Fruit fly (Drosophila melanogaster) whole organism, embryonic: ENCODE measurements around the gene velo.

Source experiments
- Atf-2 ChIP-seq: fragments of 200-800 bp; sonication (Bioruptor generic); optimal IDR thresholded peaks from 2 replicates; lab custom pipeline; 2016; ENCODE audit warnings: missing biosample characterization, missing genetic modification characterization
- Atf3 ChIP-seq: fragments of 200-800 bp; sonication (Bioruptor generic); optimal IDR thresholded peaks from 3 replicates; lab custom pipeline; 2016; ENCODE audit warnings: missing biosample characterization, missing genetic modification characterization
- Awh ChIP-seq: fragments of 200-800 bp; sonication (Bioruptor generic); IDR thresholded peaks from 2 replicates; pipeline ENCODE4, ENCODE4 v1.3.6; 2022; ENCODE audit warnings: missing biosample characterization, missing genetic modification characterization
- BEAF-32 ChIP-seq: fragments of 200-800 bp; sonication (Bioruptor generic); optimal IDR thresholded peaks from 3 replicates; lab custom pipeline; 2017; ENCODE audit warnings: missing biosample characterization, missing genetic modification characterization, mild to moderate bottlenecking, moderate library complexity, missing genetic modification reagents
- CG10147 ChIP-seq: fragments of 200-800 bp; sonication (Bioruptor generic); optimal IDR thresholded peaks from 2 replicates; lab custom pipeline; 2019; ENCODE audit warnings: missing biosample characterization, mild to moderate bottlenecking, missing genetic modification characterization, moderate library complexity
- CG10321 ChIP-seq: fragments of 200-800 bp; sonication (Bioruptor generic); IDR thresholded peaks from 2 replicates; pipeline ENCODE4 v1.3.6; 2022; ENCODE audit warnings: missing biosample characterization, missing genetic modification characterization
- CG10366 ChIP-seq: fragments of 200-800 bp; sonication (Bioruptor generic); IDR thresholded peaks from 2 replicates; pipeline ENCODE4 v1.3.6; 2022; ENCODE audit warnings: missing biosample characterization, missing genetic modification characterization
- CG11723 ChIP-seq: fragments of 200-800 bp; sonication (Bioruptor generic); optimal IDR thresholded peaks from 2 replicates; lab custom pipeline; 2017; ENCODE audit warnings: missing biosample characterization, mild to moderate bottlenecking, missing genetic modification characterization
- CG12155 ChIP-seq: fragments of 200-800 bp; sonication (Bioruptor generic); optimal IDR thresholded peaks from 3 replicates; lab custom pipeline; 2016; ENCODE audit warnings: missing biosample characterization, missing genetic modification characterization
- CG12744 ChIP-seq: fragments of 200-800 bp; sonication (Bioruptor generic); optimal IDR thresholded peaks from 2 replicates; lab custom pipeline; 2016; ENCODE audit warnings: missing biosample characterization, missing genetic modification characterization
- CG14050 ChIP-seq: fragments of 200-800 bp; sonication (Bioruptor generic); IDR thresholded peaks from 3 replicates; pipeline ENCODE4 v1.3.6; 2022; ENCODE audit warnings: missing biosample characterization, missing genetic modification characterization
- CG14860 ChIP-seq: fragments of 200-800 bp; sonication (Bioruptor generic); IDR thresholded peaks from 3 replicates; pipeline ENCODE4 v1.3.6; 2022; ENCODE audit warnings: missing biosample characterization, missing genetic modification characterization; ENCODE audit not compliant: partially characterized antibody
- CG1529 ChIP-seq: fragments of 200-800 bp; sonication (Bioruptor generic); optimal IDR thresholded peaks from 3 replicates; lab custom pipeline; 2018; ENCODE audit warnings: missing biosample characterization, missing genetic modification characterization
- CG17829 ChIP-seq: fragments of 200-800 bp; optimal IDR thresholded peaks from 2 replicates; lab custom pipeline; 2019; ENCODE audit warnings: missing biosample characterization, mild to moderate bottlenecking, missing genetic modification characterization, moderate library complexity
- CG1792 ChIP-seq: fragments of 200-800 bp; sonication (Bioruptor generic); optimal IDR thresholded peaks from 2 replicates; lab custom pipeline; 2016; ENCODE audit warnings: missing biosample characterization, missing genetic modification characterization
- CG31224 ChIP-seq: fragments of 200-800 bp; sonication (Bioruptor generic); IDR thresholded peaks from 2 replicates; pipeline ENCODE4 v1.3.6; 2022; ENCODE audit warnings: missing biosample characterization, missing genetic modification characterization
- CG3726 ChIP-seq: fragments of 200-800 bp; sonication (Bioruptor generic); IDR thresholded peaks from 3 replicates; pipeline ENCODE4, ENCODE4 v1.3.6; 2022; ENCODE audit warnings: missing biosample characterization, missing genetic modification characterization
- CG3995 ChIP-seq: fragments of 200-800 bp; sonication (Bioruptor generic); optimal IDR thresholded peaks from 3 replicates; lab custom pipeline; 2016; ENCODE audit warnings: missing biosample characterization, missing genetic modification characterization
- CG4617 ChIP-seq: fragments of 200-800 bp; sonication (Bioruptor generic); optimal IDR thresholded peaks from 3 replicates; lab custom pipeline; 2016; ENCODE audit warnings: missing biosample characterization, missing genetic modification characterization, borderline replicate concordance
- CG5245 ChIP-seq: fragments of 200-800 bp; sonication (Bioruptor generic); optimal IDR thresholded peaks from 3 replicates; lab custom pipeline; 2016; ENCODE audit warnings: missing biosample characterization, missing genetic modification characterization
- CG6175 ChIP-seq: fragments of 200-800 bp; sonication (Bioruptor generic); IDR thresholded peaks from 3 replicates; pipeline ENCODE4 v1.3.6; 2022; ENCODE audit warnings: missing biosample characterization, missing genetic modification characterization
- CG8281 ChIP-seq: fragments of 200-800 bp; sonication (Bioruptor generic); optimal IDR thresholded peaks from 2 replicates; lab custom pipeline; 2018; ENCODE audit warnings: missing biosample characterization, mild to moderate bottlenecking, missing genetic modification characterization, moderate library complexity
- CG8478 ChIP-seq: fragments of >200 bp; optimal IDR thresholded peaks from 2 replicates; lab custom pipeline; 2018
- Drgx ChIP-seq: fragments of 200-800 bp; sonication (Bioruptor generic); IDR thresholded peaks from 2 replicates; pipeline ENCODE4 v1.3.6; 2022; ENCODE audit warnings: missing biosample characterization, missing genetic modification characterization
- Fer2 ChIP-seq: fragments of 200-800 bp; sonication (Bioruptor generic); optimal IDR thresholded peaks from 2 replicates; lab custom pipeline; 2018; ENCODE audit warnings: missing biosample characterization, mild to moderate bottlenecking, missing genetic modification characterization, moderate library complexity
- H2.0 ChIP-seq: fragments of 200-800 bp; sonication (Bioruptor generic); IDR thresholded peaks from 2 replicates; pipeline ENCODE4 v1.3.6; 2022; ENCODE audit warnings: missing biosample characterization, missing genetic modification characterization
- HLH4C ChIP-seq: fragments of 200-800 bp; sonication (Bioruptor generic); IDR thresholded peaks from 3 replicates; pipeline ENCODE4 v1.3.6; 2022; ENCODE audit warnings: missing biosample characterization, missing genetic modification characterization; ENCODE audit not compliant: partially characterized antibody
- HLHmδ ChIP-seq: fragments of 200-800 bp; sonication (Bioruptor generic); optimal IDR thresholded peaks from 2 replicates; lab custom pipeline; 2018; ENCODE audit warnings: missing biosample characterization, mild to moderate bottlenecking, missing genetic modification characterization, moderate library complexity
- HmgZ ChIP-seq: fragments of 200-800 bp; sonication (Bioruptor generic); optimal IDR thresholded peaks from 2 replicates; lab custom pipeline; 2018; ENCODE audit warnings: missing biosample characterization, mild to moderate bottlenecking, missing genetic modification characterization
- Hmr ChIP-seq: fragments of 200-800 bp; sonication (Bioruptor generic); optimal IDR thresholded peaks from 3 replicates; lab custom pipeline; 2017; ENCODE audit warnings: mild to moderate bottlenecking, missing biosample characterization, missing genetic modification reagents, missing genetic modification characterization
- MBD-R2 ChIP-seq: fragments of 200-800 bp; sonication (Bioruptor generic); IDR thresholded peaks from 2 replicates; pipeline ENCODE4 v1.3.6; 2022; ENCODE audit warnings: missing biosample characterization, missing genetic modification characterization
- Stat92E ChIP-seq, 3 experiments: fragments of >200 bp in 2 of 3; fragments of 200-800 bp in 1 of 3; sonication (Bioruptor generic) in 1 of 3; optimal IDR thresholded peaks; 2 replicates each; lab custom pipeline; 2017 to 2019; ENCODE audit warnings: missing biosample characterization in 3 of 3, missing genetic modification characterization in 3 of 3, mild to moderate bottlenecking in 1 of 3, moderate library complexity in 1 of 3
- az2 ChIP-seq: fragments of 200-800 bp; sonication (Bioruptor generic); optimal IDR thresholded peaks from 3 replicates; lab custom pipeline; 2016; ENCODE audit warnings: missing biosample characterization, missing genetic modification characterization
- bowl ChIP-seq: fragments of 200-800 bp; sonication (Bioruptor generic); IDR thresholded peaks from 2 replicates; pipeline ENCODE4 v1.3.6; 2022; ENCODE audit warnings: missing biosample characterization, missing genetic modification characterization
- disco-r ChIP-seq: fragments of 200-800 bp; sonication (Bioruptor generic); optimal IDR thresholded peaks from 2 replicates; lab custom pipeline; 2016; ENCODE audit warnings: missing biosample characterization, missing genetic modification characterization
- dmrt99B ChIP-seq: fragments of 200-800 bp; sonication (Bioruptor generic); optimal IDR thresholded peaks from 2 replicates; lab custom pipeline; 2018; ENCODE audit warnings: missing biosample characterization, mild to moderate bottlenecking, missing genetic modification characterization, moderate library complexity
- fd64A ChIP-seq: fragments of 200-800 bp; sonication (Bioruptor generic); optimal IDR thresholded peaks from 3 replicates; lab custom pipeline; 2018; ENCODE audit warnings: missing biosample characterization, mild to moderate bottlenecking, missing genetic modification characterization
- fd96Cb ChIP-seq: fragments of 200-800 bp; sonication (Bioruptor generic); optimal IDR thresholded peaks from 2 replicates; lab custom pipeline; 2018; ENCODE audit warnings: missing biosample characterization, mild to moderate bottlenecking, missing genetic modification characterization, moderate library complexity
- ftz-f1 ChIP-seq: fragments of 200-800 bp; sonication (Bioruptor generic); optimal IDR thresholded peaks from 2 replicates; lab custom pipeline; 2016; ENCODE audit warnings: missing biosample characterization, missing genetic modification characterization
- gce ChIP-seq: fragments of 200-800 bp; sonication (Bioruptor generic); IDR thresholded peaks from 3 replicates; pipeline ENCODE4 v1.3.6; 2022; ENCODE audit warnings: missing biosample characterization, missing genetic modification characterization
- gcm2 ChIP-seq: fragments of 200-800 bp; sonication (Bioruptor generic); optimal IDR thresholded peaks from 2 replicates; lab custom pipeline; 2016; ENCODE audit warnings: missing biosample characterization, missing genetic modification characterization
- gem ChIP-seq: fragments of 200-800 bp; sonication (Bioruptor generic); optimal IDR thresholded peaks from 2 replicates; lab custom pipeline; 2019; ENCODE audit warnings: missing biosample characterization, mild to moderate bottlenecking, missing genetic modification characterization, moderate library complexity
- inv ChIP-seq: fragments of 200-800 bp; sonication (Bioruptor generic); IDR thresholded peaks from 2 replicates; pipeline ENCODE4 v1.3.6; 2022; ENCODE audit warnings: missing biosample characterization, missing genetic modification characterization; ENCODE audit not compliant: partially characterized antibody
- ken ChIP-seq: fragments of 200-800 bp; sonication (Bioruptor generic); IDR thresholded peaks from 3 replicates; pipeline ENCODE4 v1.3.6; 2022; ENCODE audit warnings: missing biosample characterization, missing genetic modification characterization
- nerfin-2 ChIP-seq: fragments of 200-800 bp; sonication (Bioruptor generic); IDR thresholded peaks from 2 replicates; pipeline ENCODE4 v1.3.6; 2022; ENCODE audit warnings: missing biosample characterization, missing genetic modification characterization; ENCODE audit not compliant: partially characterized antibody
- nmo ChIP-seq: fragments of 200-800 bp; sonication (Bioruptor generic); optimal IDR thresholded peaks from 2 replicates; lab custom pipeline; 2018; ENCODE audit warnings: missing biosample characterization, mild to moderate bottlenecking, missing genetic modification characterization, moderate library complexity
- peb ChIP-seq: fragments of 200-800 bp; sonication (Bioruptor generic); IDR thresholded peaks from 2 replicates; pipeline ENCODE4 v1.3.6; 2022; ENCODE audit warnings: missing biosample characterization, missing genetic modification characterization
- pros ChIP-seq: fragments of 200-800 bp; sonication (Bioruptor generic); optimal IDR thresholded peaks from 3 replicates; lab custom pipeline; 2019; ENCODE audit warnings: missing biosample characterization, mild to moderate bottlenecking, missing genetic modification characterization, moderate library complexity
- tio ChIP-seq: fragments of 200-800 bp; sonication (Bioruptor generic); optimal IDR thresholded peaks from 2 replicates; lab custom pipeline; 2017; ENCODE audit warnings: missing biosample characterization, missing genetic modification characterization, inconsistent platforms
- usp ChIP-seq: fragments of >200 bp; optimal IDR thresholded peaks from 2 replicates; lab custom pipeline; 2017; ENCODE audit warnings: missing biosample characterization, missing genetic modification characterization
- wor ChIP-seq: fragments of 200-800 bp; sonication (Bioruptor generic); IDR thresholded peaks from 2 replicates; pipeline ENCODE4 v1.3.6; 2022; ENCODE audit warnings: missing biosample characterization, missing genetic modification characterization
- z ChIP-seq: fragments of 200-800 bp; sonication (Bioruptor generic); IDR thresholded peaks from 3 replicates; pipeline ENCODE4 v1.3.6; 2022; ENCODE audit warnings: missing biosample characterization, missing genetic modification characterization

velo gene

dm6 chr3L:6705865-6706264 lies 46.7 kb downstream of the velo start (continued):
- TF ChIP-seq gcm2 (no peak), dmrt99B (peak; percentile 77), CG10321 (no peak), MBD-R2 (GFP tag; lab: Robert Waterston, UW) (no peak; the same call in 1 of the 2 replicates), Atf3 (GFP tag; lab: Kevin White, UChicago) (no peak), CG14050 (peak; percentile 54; the same call in 2 of the 3 replicates), z (no peak), bowl (GFP tag; lab: Robert Waterston, UW) (no peak), CG12744 (GFP tag; lab: Kevin White, UChicago) (no peak), CG1792 (no peak), CG8281 (tag; lab: Kevin White, UChicago) (peak; percentile 18), disco-r (GFP tag; lab: Kevin White, UChicago) (no peak), gem (peak; percentile 75), usp (GFP tag; lab: Kevin White, UChicago) (no peak), HLHmδ (GFP tag; lab: Kevin White, UChicago) (no peak), CG14860 (GFP tag; lab: Robert Waterston, UW) (no peak), H2.0 (GFP tag; lab: Robert Waterston, UW) (peak; percentile 60), ftz-f1 (GFP tag; lab: Kevin White, UChicago) (no peak), CG31224 (GFP tag; lab: Robert Waterston, UW) (peak; percentile 17; the same call in 1 of the 2 replicates), wor (GFP tag; lab: Robert Waterston, UW) (no peak), nerfin-2 (GFP tag; lab: Robert Waterston, UW) (no peak), Awh (GFP tag; lab: Robert Waterston, UW) (no peak), CG5245 (GFP tag; lab: Kevin White, UChicago) (peak; percentile 36), fd96Cb (peak; percentile 70), CG17829 (peak; percentile 61), Fer2 (tag; lab: Kevin White, UChicago) (peak; percentile 13), CG8478 (no peak), CG12155 (GFP tag; lab: Kevin White, UChicago) (peak; percentile 31), CG10147 (GFP tag; lab: Kevin White, UChicago) (peak; percentile 43), ken (GFP tag; lab: Robert Waterston, UW) (0 out of 3 replicates have a peak, but pooled peaks have one; percentile 43), CG3995 (GFP tag; lab: Kevin White, UChicago) (no peak), nmo (peak; percentile 76), gce (GFP tag; lab: Robert Waterston, UW) (no peak), CG3726 (GFP tag; lab: Robert Waterston, UW) (no peak), CG1529 (GFP tag; lab: Kevin White, UChicago) (peak; percentile 31), BEAF-32 (no peak), inv (no peak), CG6175 (GFP tag; lab: Robert Waterston, UW) (no peak), HmgZ (peak; percentile 6), CG10366 (peak; percentile 65), az2 (peak; percentile 63), Hmr (GFP tag; lab: Kevin White, UChicago) (no peak), pros (GFP tag; lab: Kevin White, UChicago) (no peak), Drgx (GFP tag; lab: Robert Waterston, UW) (no peak), Stat92E (GFP tag; optimal IDR thresholded peaks at IDR 0.05; lab: Kevin White, UChicago) (no peak), Atf-2 (no peak), peb (GFP tag; lab: Robert Waterston, UW) (no peak), HLH4C (no peak), fd64A (GFP tag; lab: Kevin White, UChicago) (no peak), CG11723 (GFP tag; lab: Kevin White, UChicago) (peak; percentile 32), CG4617 (GFP tag; lab: Kevin White, UChicago) (no peak), tio (peak; percentile 53)
